Worm (Caenorhabditis elegans) whole organism, L3 larva: ENCODE data around the gene xbx-1.

Experiments used
- aly-2 ChIP-seq: fragments of 150-350 bp; optimal IDR thresholded peaks from 2 replicates; lab custom pipeline; 2014; ENCODE audit warnings: missing biosample characterization, missing genetic modification characterization
- ceh-16 ChIP-seq: sonication (generic microtip); optimal IDR thresholded peaks from 2 replicates; lab custom pipeline; 2017; ENCODE audit warnings: missing biosample characterization, missing genetic modification characterization
- ceh-82 ChIP-seq: fragments of 150-350 bp; optimal IDR thresholded peaks from 2 replicates; lab custom pipeline; 2014; ENCODE audit warnings: missing biosample characterization, missing genetic modification characterization
- fkh-10 ChIP-seq: sonication (generic microtip); optimal IDR thresholded peaks from 2 replicates; lab custom pipeline; 2017; ENCODE audit warnings: missing biosample characterization, missing genetic modification reagents, missing genetic modification characterization
- mdl-1 ChIP-seq: fragments of 150-350 bp; optimal IDR thresholded peaks from 2 replicates; lab custom pipeline; 2014; ENCODE audit warnings: missing biosample characterization, missing genetic modification characterization
- nhr-237 ChIP-seq: fragments of 150-350 bp; optimal IDR thresholded peaks from 2 replicates; lab custom pipeline; 2014; ENCODE audit warnings: missing biosample characterization, missing genetic modification characterization
- nhr-76 ChIP-seq: fragments of 150-350 bp; sonication (generic microtip); optimal IDR thresholded peaks from 5 replicates; lab custom pipeline; 2014; ENCODE audit warnings: missing biosample characterization, missing genetic modification characterization
- pqm-1 ChIP-seq: fragments of 150-350 bp; optimal IDR thresholded peaks from 2 replicates; lab custom pipeline; 2017; ENCODE audit warnings: missing biosample characterization, missing genetic modification characterization, inconsistent platforms
- tbx-2 ChIP-seq: sonication (generic microtip); optimal IDR thresholded peaks from 2 replicates; lab custom pipeline; 2016; ENCODE audit warnings: mild to moderate bottlenecking, missing genetic modification characterization, missing compliant biosample characterization
- zag-1 ChIP-seq: fragments of 150-350 bp; optimal IDR thresholded peaks from 2 replicates; lab custom pipeline; 2014; ENCODE audit warnings: missing biosample characterization, missing genetic modification characterization
- ztf-4 ChIP-seq: fragments of 150-350 bp; optimal IDR thresholded peaks from 2 replicates; lab custom pipeline; 2014; ENCODE audit warnings: missing biosample characterization, missing genetic modification characterization

DNA sequence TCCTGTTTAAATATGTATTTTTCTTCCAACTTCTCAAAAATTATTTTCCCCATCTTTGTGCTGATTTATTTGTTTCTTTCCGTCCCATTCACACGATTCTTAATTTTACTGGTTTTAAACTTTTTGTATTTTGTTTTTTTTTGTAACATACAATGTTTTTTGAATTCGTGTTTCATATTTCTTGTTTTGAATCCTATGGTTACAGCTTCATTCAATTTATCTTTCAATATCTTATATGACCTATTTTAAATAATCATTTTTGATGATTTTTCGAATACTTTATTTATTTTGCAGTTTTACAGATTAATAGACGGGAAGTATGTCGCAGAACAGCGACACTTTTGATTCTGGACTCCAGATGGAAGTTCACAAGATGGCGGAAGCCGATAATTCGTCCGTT lies 24.8 kb downstream of the xbx-1 start, which contains the start of gene hrde-2:
- TF ChIP-seq ceh-16 (tag; lab: Kevin White, UChicago) (no peak), ztf-4 (tag; lab: Kevin White, UChicago) (no peak), mdl-1 (tag; lab: Kevin White, UChicago) (no peak), aly-2 (tag; lab: Kevin White, UChicago) (no peak), tbx-2 (tag; lab: Kevin White, UChicago) (no peak), fkh-10 (GFP tag; lab: Kevin White, UChicago) (no peak), ceh-82 (no peak), nhr-76 (no peak), zag-1 (no peak), nhr-237 (tag; lab: Kevin White, UChicago) (no peak), pqm-1 (tag; lab: Kevin White, UChicago) (no peak)
